Worm (Caenorhabditis elegans) whole organism, L4/young adult: ENCODE measurements around the gene T15B7.1.

Experiments used
- W03F9.2 ChIP-seq: fragments of 150-350 bp; optimal IDR thresholded peaks from 2 replicates; lab custom pipeline; 2014; ENCODE audit warnings: missing biosample characterization, missing genetic modification characterization
- him-1 ChIP-seq: sonication (generic microtip); optimal IDR thresholded peaks from 2 replicates; lab custom pipeline; 2016; ENCODE audit warnings: missing genotype, missing genetic modification reagents, missing genetic modification characterization, missing compliant biosample characterization

ce11 chrV:6882452-6882939, 40.0 kb downstream of the T15B7.1 start:
- TF ChIP-seq him-1 (no peak), W03F9.2 (no peak)
